Fruit fly (Drosophila melanogaster) whole organism, embryonic: ENCODE measurements around the gene CG3679.
A peak's percentile ranks its signal among the peaks of the same experiment; 100 is the strongest.

Experiments used
- B-H1 ChIP-seq: fragments of 200-800 bp; sonication (Bioruptor generic); IDR thresholded peaks from 3 replicates; pipeline ENCODE4 v1.3.6; 2022; ENCODE audit warnings: missing biosample characterization, missing genetic modification characterization
- B-H2 ChIP-seq: fragments of 200-800 bp; sonication (Bioruptor generic); optimal IDR thresholded peaks from 2 replicates; lab custom pipeline; 2018; ENCODE audit warnings: missing biosample characterization, mild to moderate bottlenecking, missing genetic modification characterization
- CG1024 ChIP-seq: fragments of 200-800 bp; sonication (Bioruptor generic); IDR thresholded peaks from 2 replicates; pipeline ENCODE4 v1.3.6; 2022; ENCODE audit warnings: missing biosample characterization, missing genetic modification characterization
- CG10565 ChIP-seq: fragments of 200-800 bp; sonication (Bioruptor generic); optimal IDR thresholded peaks from 3 replicates; lab custom pipeline; 2016; ENCODE audit warnings: missing biosample characterization, mild to moderate bottlenecking, missing genetic modification characterization
- CG12071 ChIP-seq: fragments of 200-800 bp; sonication (Bioruptor generic); optimal IDR thresholded peaks from 3 replicates; lab custom pipeline; 2018; ENCODE audit warnings: missing biosample characterization, mild to moderate bottlenecking, missing genetic modification characterization
- CG13894 ChIP-seq: fragments of 200-800 bp; sonication (Bioruptor generic); optimal IDR thresholded peaks from 3 replicates; lab custom pipeline; 2018; ENCODE audit warnings: missing biosample characterization, mild to moderate bottlenecking, missing genetic modification characterization, moderate library complexity
- CG14014 ChIP-seq: fragments of 200-800 bp; sonication (Bioruptor generic); IDR thresholded peaks from 2 replicates; pipeline ENCODE4 v1.3.6; 2022; ENCODE audit warnings: missing biosample characterization, missing genetic modification characterization
- CG15073 ChIP-seq: fragments of 200-800 bp; sonication (Bioruptor generic); optimal IDR thresholded peaks from 2 replicates; lab custom pipeline; 2016; ENCODE audit warnings: missing biosample characterization, missing genetic modification characterization
- CG16863 ChIP-seq: fragments of 200-800 bp; sonication (Bioruptor generic); optimal IDR thresholded peaks from 3 replicates; lab custom pipeline; 2016; ENCODE audit warnings: missing biosample characterization, missing genetic modification characterization
- CG18476 ChIP-seq: fragments of 200-800 bp; sonication (Bioruptor generic); optimal IDR thresholded peaks from 2 replicates; lab custom pipeline; 2016; ENCODE audit warnings: missing biosample characterization, mild to moderate bottlenecking, missing genetic modification characterization
- CG18619 ChIP-seq: fragments of 200-800 bp; sonication (Bioruptor generic); optimal IDR thresholded peaks from 3 replicates; lab custom pipeline; 2017; ENCODE audit warnings: missing biosample characterization, mild to moderate bottlenecking, missing genetic modification characterization
- CG2202 ChIP-seq: fragments of 200-800 bp; sonication (Bioruptor generic); optimal IDR thresholded peaks from 2 replicates; lab custom pipeline; 2018; ENCODE audit warnings: missing biosample characterization, mild to moderate bottlenecking, missing genetic modification characterization
- CG2889 ChIP-seq: fragments of 200-800 bp; sonication (Bioruptor generic); IDR thresholded peaks from 3 replicates; pipeline ENCODE4 v1.3.6; 2022; ENCODE audit warnings: missing biosample characterization, missing genetic modification characterization
- CG33557 ChIP-seq: fragments of 200-800 bp; sonication (Bioruptor generic); optimal IDR thresholded peaks from 2 replicates; lab custom pipeline; 2019; ENCODE audit warnings: missing biosample characterization, mild to moderate bottlenecking, missing genetic modification characterization, moderate library complexity
- CG4617 ChIP-seq: fragments of 200-800 bp; sonication (Bioruptor generic); optimal IDR thresholded peaks from 3 replicates; lab custom pipeline; 2016; ENCODE audit warnings: missing biosample characterization, missing genetic modification characterization, borderline replicate concordance
- CG5245 ChIP-seq: fragments of 200-800 bp; sonication (Bioruptor generic); optimal IDR thresholded peaks from 3 replicates; lab custom pipeline; 2016; ENCODE audit warnings: missing biosample characterization, missing genetic modification characterization
- CG6254 ChIP-seq: fragments of 200-800 bp; sonication (Bioruptor generic); optimal IDR thresholded peaks from 3 replicates; lab custom pipeline; 2017; ENCODE audit warnings: mild to moderate bottlenecking, missing biosample characterization, missing genetic modification reagents, missing genetic modification characterization
- CG6272 ChIP-seq: fragments of 200-800 bp; sonication (Bioruptor generic); IDR thresholded peaks from 2 replicates; pipeline ENCODE4 v1.3.6; 2022; ENCODE audit warnings: missing biosample characterization, missing genetic modification characterization
- CG7372 ChIP-seq: fragments of 200-800 bp; sonication (Bioruptor generic); IDR thresholded peaks from 2 replicates; pipeline ENCODE4 v1.3.6; 2022; ENCODE audit warnings: missing biosample characterization, missing genetic modification characterization
- CG8359 ChIP-seq: fragments of 200-800 bp; sonication (Bioruptor generic); optimal IDR thresholded peaks from 2 replicates; lab custom pipeline; 2017; ENCODE audit warnings: missing biosample characterization, mild to moderate bottlenecking, missing genetic modification characterization, borderline replicate concordance
- CG9797 ChIP-seq: fragments of 200-800 bp; sonication (Bioruptor generic); optimal IDR thresholded peaks from 3 replicates; lab custom pipeline; 2018; ENCODE audit warnings: missing biosample characterization, mild to moderate bottlenecking, missing genetic modification characterization
- CG9817 ChIP-seq: fragments of 200-800 bp; sonication (Bioruptor generic); optimal IDR thresholded peaks from 2 replicates; lab custom pipeline; 2018; ENCODE audit warnings: missing biosample characterization, mild to moderate bottlenecking, missing genetic modification characterization, moderate library complexity
- CoRest ChIP-seq: fragments of 200-800 bp; sonication (Bioruptor generic); optimal IDR thresholded peaks from 3 replicates; lab custom pipeline; 2018; ENCODE audit warnings: missing biosample characterization, mild to moderate bottlenecking, missing genetic modification characterization, moderate library complexity
- D19A ChIP-seq: fragments of 200-800 bp; optimal IDR thresholded peaks from 3 replicates; lab custom pipeline; 2019; ENCODE audit warnings: missing biosample characterization, mild to moderate bottlenecking, missing genetic modification characterization, moderate library complexity
- Drgx ChIP-seq: fragments of 200-800 bp; sonication (Bioruptor generic); IDR thresholded peaks from 2 replicates; pipeline ENCODE4 v1.3.6; 2022; ENCODE audit warnings: missing biosample characterization, missing genetic modification characterization
- Fer2 ChIP-seq: fragments of 200-800 bp; sonication (Bioruptor generic); optimal IDR thresholded peaks from 2 replicates; lab custom pipeline; 2018; ENCODE audit warnings: missing biosample characterization, mild to moderate bottlenecking, missing genetic modification characterization, moderate library complexity
- Gsc ChIP-seq: fragments of 200-800 bp; sonication (Bioruptor generic); IDR thresholded peaks from 2 replicates; pipeline ENCODE4 v1.3.6; 2022; ENCODE audit warnings: missing biosample characterization, missing genetic modification characterization
- NK7.1 ChIP-seq: fragments of 200-800 bp; sonication (Bioruptor generic); optimal IDR thresholded peaks from 3 replicates; lab custom pipeline; 2016; ENCODE audit warnings: missing biosample characterization, missing genetic modification characterization
- Oaz ChIP-seq: fragments of 200-800 bp; sonication (Bioruptor generic); IDR thresholded peaks from 2 replicates; pipeline ENCODE4 v1.3.6; 2022; ENCODE audit warnings: missing biosample characterization, missing genetic modification characterization
- Optix ChIP-seq: fragments of 200-800 bp; sonication (Bioruptor generic); IDR thresholded peaks from 3 replicates; pipeline ENCODE4 v1.3.6; 2022; ENCODE audit warnings: missing biosample characterization, missing genetic modification characterization
- Usf ChIP-seq: fragments of 200-800 bp; sonication (Bioruptor generic); optimal IDR thresholded peaks from 2 replicates; lab custom pipeline; 2017; ENCODE audit warnings: missing genotype, missing biosample characterization, missing genetic modification characterization
- amos ChIP-seq: fragments of 200-800 bp; sonication (Bioruptor generic); IDR thresholded peaks from 2 replicates; pipeline ENCODE4 v1.3.6; 2022; ENCODE audit warnings: missing biosample characterization, missing genetic modification characterization; ENCODE audit not compliant: partially characterized antibody
- cg ChIP-seq: fragments of 200-800 bp; sonication (Bioruptor generic); optimal IDR thresholded peaks from 3 replicates; lab custom pipeline; 2019; ENCODE audit warnings: missing biosample characterization, mild to moderate bottlenecking, missing genetic modification characterization, moderate library complexity
- chn ChIP-seq: fragments of 200-800 bp; sonication (Bioruptor generic); optimal IDR thresholded peaks from 2 replicates; lab custom pipeline; 2016; ENCODE audit warnings: missing biosample characterization, missing genetic modification characterization
- dm ChIP-seq: fragments of 200-800 bp; sonication (Bioruptor generic); optimal IDR thresholded peaks from 3 replicates; lab custom pipeline; 2016; ENCODE audit warnings: missing biosample characterization, missing genetic modification characterization
- esg ChIP-seq: fragments of 200-800 bp; sonication (Bioruptor generic); conservative IDR thresholded peaks from 2 replicates; pipeline ENCODE4 v1.3.6; 2022; ENCODE audit warnings: missing biosample characterization, missing genetic modification characterization
- ewg ChIP-seq: fragments of 200-800 bp; sonication (Bioruptor generic); optimal IDR thresholded peaks from 3 replicates; lab custom pipeline; 2017; ENCODE audit warnings: mild to moderate bottlenecking, missing biosample characterization, missing genetic modification reagents, missing genetic modification characterization
- gro ChIP-seq: fragments of 200-800 bp; sonication (Bioruptor generic); optimal IDR thresholded peaks from 2 replicates; lab custom pipeline; 2016; ENCODE audit warnings: missing biosample characterization, missing genetic modification characterization
- gt ChIP-seq: fragments of 200-800 bp; sonication (Bioruptor generic); IDR thresholded peaks from 2 replicates; pipeline ENCODE4 v1.3.6; 2022; ENCODE audit warnings: missing biosample characterization, missing genetic modification characterization
- hb ChIP-seq: fragments of 200-800 bp; sonication (Bioruptor generic); IDR thresholded peaks from 3 replicates; pipeline ENCODE4 v1.3.6; 2022; ENCODE audit warnings: missing biosample characterization, missing genetic modification characterization; ENCODE audit not compliant: partially characterized antibody
- jigr1 ChIP-seq: fragments of 200-800 bp; sonication (Bioruptor generic); IDR thresholded peaks from 3 replicates; pipeline ENCODE4 v1.3.6; 2022; ENCODE audit warnings: missing biosample characterization, missing genetic modification characterization
- klu ChIP-seq: fragments of 200-800 bp; sonication (Bioruptor generic); IDR thresholded peaks from 2 replicates; pipeline ENCODE4 v1.3.6; 2022; ENCODE audit warnings: missing biosample characterization, missing genetic modification characterization
- lbe ChIP-seq: fragments of 200-800 bp; sonication (Bioruptor generic); optimal IDR thresholded peaks from 2 replicates; lab custom pipeline; 2016; ENCODE audit warnings: missing biosample characterization, mild to moderate bottlenecking, missing genetic modification characterization
- pho ChIP-seq: fragments of 200-800 bp; sonication (Bioruptor generic); optimal IDR thresholded peaks from 2 replicates; lab custom pipeline; 2016; ENCODE audit warnings: missing biosample characterization, missing genetic modification characterization
- slp2 ChIP-seq: fragments of 200-800 bp; sonication (Bioruptor generic); optimal IDR thresholded peaks from 2 replicates; lab custom pipeline; 2016; ENCODE audit warnings: missing biosample characterization, missing genetic modification characterization
- sr ChIP-seq: fragments of 200-800 bp; sonication (Bioruptor generic); IDR thresholded peaks from 3 replicates; pipeline ENCODE4 v1.3.6; 2022; ENCODE audit warnings: missing biosample characterization, missing genetic modification characterization
- tgo ChIP-seq: fragments of 200-800 bp; sonication (Bioruptor generic); IDR thresholded peaks from 3 replicates; pipeline ENCODE4 v1.3.6; 2022; ENCODE audit warnings: missing biosample characterization, missing genetic modification characterization
- tin ChIP-seq: fragments of 200-800 bp; sonication (Bioruptor generic); optimal IDR thresholded peaks from 3 replicates; lab custom pipeline; 2016; ENCODE audit warnings: missing biosample characterization, missing genetic modification characterization
- z ChIP-seq: fragments of 200-800 bp; sonication (Bioruptor generic); IDR thresholded peaks from 3 replicates; pipeline ENCODE4 v1.3.6; 2022; ENCODE audit warnings: missing biosample characterization, missing genetic modification characterization
- zfh1 ChIP-seq: fragments of 200-800 bp; sonication (Bioruptor generic); IDR thresholded peaks from 3 replicates; pipeline ENCODE4 v1.3.6; 2022; ENCODE audit warnings: missing biosample characterization, missing genetic modification characterization

CG3679 gene

DNA sequence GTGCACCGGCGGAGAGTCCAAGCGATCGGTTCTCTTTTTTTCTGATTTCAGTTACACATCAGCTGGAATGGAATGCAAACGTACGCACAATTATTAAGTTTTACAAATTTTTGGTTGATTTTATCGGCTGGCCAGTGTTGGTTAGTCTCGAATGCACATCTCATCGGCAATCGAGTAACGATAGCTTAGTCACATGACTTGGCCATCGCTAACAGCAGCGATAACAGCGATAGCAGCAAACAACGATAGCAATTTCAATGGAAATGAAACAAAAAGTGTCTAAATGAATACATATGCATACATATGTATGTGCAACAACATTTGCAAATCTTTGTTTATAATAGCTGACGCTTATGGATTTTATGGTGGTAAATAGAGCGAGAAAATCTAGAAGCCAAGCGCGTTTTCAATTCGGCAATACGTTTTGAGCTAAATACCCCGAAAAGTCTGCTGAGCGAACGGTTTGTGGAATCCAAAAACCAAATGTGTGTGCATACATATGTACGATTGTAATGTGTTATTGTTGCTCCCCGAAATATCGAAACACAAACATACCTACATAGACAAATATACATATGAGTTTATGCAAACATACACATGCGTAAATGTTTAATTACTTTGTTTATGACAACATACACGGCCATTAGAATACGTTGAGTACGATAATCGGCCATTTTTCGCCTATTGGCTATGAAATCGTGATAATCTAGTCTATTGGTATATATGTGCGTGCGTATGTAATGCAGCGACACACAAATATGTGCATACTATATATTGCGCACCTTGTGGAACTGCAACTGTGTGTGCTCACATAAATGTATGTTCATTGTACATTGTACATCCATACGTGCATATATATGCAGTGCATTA is 7.0 kb upstream of the CG3679 start, which contains the start of gene CG3632 (continued):
- TF ChIP-seq esg (GFP tag; lab: Robert Waterston, UW) = no peak
- peak; percentile 23 for TF ChIP-seq dm (GFP tag; lab: Kevin White, UChicago)
- TF ChIP-seq z (GFP tag; lab: Robert Waterston, UW) = no peak
- no peak for TF ChIP-seq gt (GFP tag; lab: Robert Waterston, UW)
- no peak for TF ChIP-seq B-H1 (GFP tag; lab: Robert Waterston, UW)
- TF ChIP-seq hb = peak; percentile 85
- TF ChIP-seq CoRest (tag; lab: Kevin White, UChicago) = no peak
- TF ChIP-seq CG6254 (GFP tag; lab: Kevin White, UChicago) = no peak
- TF ChIP-seq B-H2 (GFP tag; lab: Kevin White, UChicago) = peak; percentile 58
- TF ChIP-seq zfh1 (GFP tag; lab: Robert Waterston, UW) = 0 out of 3 replicates have a peak, but pooled peaks have one; percentile 19
- TF ChIP-seq gro = peak; percentile 64
- TF ChIP-seq sr = no peak
- TF ChIP-seq CG9797 (GFP tag; lab: Kevin White, UChicago) = peak; percentile 30
- TF ChIP-seq Oaz (GFP tag; lab: Robert Waterston, UW) = no peak
- no peak for TF ChIP-seq CG33557 (GFP tag; lab: Kevin White, UChicago)
- no peak for TF ChIP-seq CG9817
- TF ChIP-seq D19A (tag; lab: Kevin White, UChicago) = no peak
- peak; percentile 50 for TF ChIP-seq CG6272 (GFP tag; lab: Robert Waterston, UW)
- TF ChIP-seq lbe = peak; percentile 60
- TF ChIP-seq cg (GFP tag; lab: Kevin White, UChicago) = peak; percentile 85
- TF ChIP-seq slp2 (GFP tag; lab: Kevin White, UChicago) = peak; percentile 7
- TF ChIP-seq CG7372 = peak; percentile 49; the same call in 1 of the 2 replicates
- peak; percentile 51 for TF ChIP-seq tin (GFP tag; lab: Kevin White, UChicago)
- TF ChIP-seq CG1024 (GFP tag; lab: Robert Waterston, UW) = no peak
- TF ChIP-seq ewg = no peak
- no peak for TF ChIP-seq klu (GFP tag; lab: Robert Waterston, UW)
- TF ChIP-seq CG8359 (GFP tag; lab: Kevin White, UChicago) = no peak
- no peak for TF ChIP-seq Usf
- TF ChIP-seq Gsc (GFP tag; lab: Robert Waterston, UW) = no peak
- no peak for TF ChIP-seq CG12071
- TF ChIP-seq NK7.1 (GFP tag; lab: Kevin White, UChicago) = no peak
- peak; percentile 32 for TF ChIP-seq pho (GFP tag; lab: Kevin White, UChicago)
- peak; percentile 31 for TF ChIP-seq CG16863 (GFP tag; lab: Kevin White, UChicago)
- no peak for TF ChIP-seq CG13894
- TF ChIP-seq CG14014 (GFP tag; lab: Robert Waterston, UW) = no peak
- peak; percentile 71 for TF ChIP-seq CG4617
- peak; percentile 60 for TF ChIP-seq chn
- TF ChIP-seq Fer2 (tag; lab: Kevin White, UChicago) = no peak
- TF ChIP-seq Drgx (GFP tag; lab: Robert Waterston, UW) = no peak
- no peak for TF ChIP-seq CG5245
- no peak for TF ChIP-seq CG15073 (GFP tag; lab: Kevin White, UChicago)
- no peak for TF ChIP-seq jigr1 (GFP tag; lab: Robert Waterston, UW)
- TF ChIP-seq CG2202 (tag; lab: Kevin White, UChicago) = no peak
- TF ChIP-seq CG10565 (GFP tag; lab: Kevin White, UChicago) = no peak
- TF ChIP-seq tgo (GFP tag; lab: Robert Waterston, UW) = no peak
- TF ChIP-seq amos = peak; percentile 90; the same call in 1 of the 2 replicates
- no peak for TF ChIP-seq CG2889 (GFP tag; lab: Robert Waterston, UW)
- TF ChIP-seq Optix (GFP tag; lab: Robert Waterston, UW) = no peak
- no peak for TF ChIP-seq CG18619
- no peak for TF ChIP-seq CG18476 (GFP tag; lab: Kevin White, UChicago)
